Worm (Caenorhabditis elegans): ENCODE results near the gene dot-1.5.

dot-1.5 gene

DNA sequence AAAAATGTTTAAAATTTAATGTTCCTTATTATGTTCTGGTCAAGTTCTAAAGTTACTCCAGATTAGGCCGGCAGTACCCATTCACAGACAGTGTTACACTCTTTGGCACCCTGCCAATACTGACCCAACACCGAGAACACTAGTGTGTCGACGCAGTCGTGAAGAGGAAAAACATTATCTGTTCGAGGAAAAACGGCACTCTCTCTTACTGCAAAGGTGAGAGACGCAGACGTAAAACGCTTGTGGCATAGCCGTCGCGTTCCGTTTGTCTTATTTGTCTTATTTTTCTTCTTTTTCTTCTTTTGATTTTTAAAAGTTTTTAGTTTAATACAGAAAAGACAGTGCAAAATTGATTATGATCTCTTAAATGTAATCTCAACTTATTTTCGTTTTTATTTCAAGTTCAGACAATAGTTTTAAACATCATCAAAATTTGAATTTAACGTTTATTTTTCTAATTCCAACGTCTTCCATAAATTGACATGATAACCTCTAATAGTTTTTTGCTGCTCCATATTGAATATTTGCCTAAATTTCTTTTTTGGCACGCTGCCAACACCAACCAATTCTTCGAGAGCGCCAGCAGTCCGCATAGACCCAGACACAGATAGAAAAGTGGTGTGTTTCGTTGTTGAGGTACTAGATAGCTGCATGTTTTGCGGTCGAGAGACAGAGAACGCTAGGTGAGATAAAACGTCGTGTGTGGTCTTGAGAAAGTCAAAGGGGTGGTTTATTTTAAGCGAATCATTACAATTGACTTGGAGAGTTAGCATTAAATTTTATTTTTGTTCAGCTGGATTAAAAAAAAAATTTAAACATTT is 43.8 kb downstream of the dot-1.5 start:
- TF ChIP-seq C16A3.4 (tag; optimal IDR thresholded peaks at IDR 0.05) (peak; percentile 53), dpl-1 (GFP tag; optimal IDR thresholded peaks at IDR 0.05) (peak in 1 of 3 experiments; percentile 20), snu-23 (GFP tag; optimal IDR thresholded peaks at IDR 0.05) (peak; percentile 52), blmp-1 (tag; optimal IDR thresholded peaks at IDR 0.05) (peak; percentile 34), grh-1 (GFP tag; IDR thresholded peaks at IDR 0.05) (no peak), nhr-20 (tag; optimal IDR thresholded peaks at IDR 0.05) (peak; percentile 39), alr-1 (tag; optimal IDR thresholded peaks at IDR 0.05; ENCODE audit: borderline replicate concordance) (no peak), fkh-4 (tag; optimal IDR thresholded peaks at IDR 0.05; ENCODE audit: borderline replicate concordance) (no peak), irx-1 (tag; optimal IDR thresholded peaks at IDR 0.05) (peak; percentile 45), elt-2 (tag; optimal IDR thresholded peaks at IDR 0.05) (peak; percentile 21), egl-13 (tag; optimal IDR thresholded peaks at IDR 0.05) (no peak), nhr-47 (tag; optimal IDR thresholded peaks at IDR 0.05) (peak; percentile 41), ceh-82 (tag; optimal IDR thresholded peaks at IDR 0.05) (peak in 2 of 3 experiments; percentile 4 to 58), mdl-1 (tag; optimal IDR thresholded peaks at IDR 0.05) (peak in 1 of 2 experiments; percentile 7), nhr-77 (tag; optimal IDR thresholded peaks at IDR 0.05) (peak; percentile 2), xbp-1 (tag; optimal IDR thresholded peaks at IDR 0.05) (peak; percentile 22), lin-14 (GFP tag; optimal IDR thresholded peaks at IDR 0.05) (peak; percentile 86), fkh-8 (tag; optimal IDR thresholded peaks at IDR 0.05) (peak; percentile 33), F16B12.6 (tag; optimal IDR thresholded peaks at IDR 0.05) (peak; percentile 20), hlh-4 (tag; optimal IDR thresholded peaks at IDR 0.05) (no peak), ztf-11 (tag; optimal IDR thresholded peaks at IDR 0.05) (no peak), sup-37 (GFP tag; optimal IDR thresholded peaks at IDR 0.05) (no peak), skn-1 (tag; optimal IDR thresholded peaks at IDR 0.05) (peak; percentile 64), nhr-85 (tag) (peak; percentile 75), nhr-90 (tag; optimal IDR thresholded peaks at IDR 0.05; ENCODE audit: poor library complexity) (peak; percentile 42), swsn-7 (tag; optimal IDR thresholded peaks at IDR 0.05) (peak; percentile 21), lin-35 (GFP tag; optimal IDR thresholded peaks at IDR 0.05) (peak in 1 of 2 experiments; percentile 45), lsy-2 (tag; optimal IDR thresholded peaks at IDR 0.05) (peak in 1 of 2 experiments; percentile 50), efl-1 (optimal IDR thresholded peaks at IDR 0.05) (peak in 1 of 2 experiments; percentile 11), efl-1 (GFP tag; optimal IDR thresholded peaks at IDR 0.05 in 1 of 2) (peak in 1 of 2 experiments; percentile 81), rnt-1 (tag; optimal IDR thresholded peaks at IDR 0.05) (peak; percentile 83), ama-1 (optimal IDR thresholded peaks at IDR 0.05) (no peak), tlp-1 (tag; optimal IDR thresholded peaks at IDR 0.05) (no peak), nhr-71 (tag; optimal IDR thresholded peaks at IDR 0.05) (peak; percentile 45), dsc-1 (tag; optimal IDR thresholded peaks at IDR 0.05) (peak; percentile 28), snpc-4 (tag; optimal IDR thresholded peaks at IDR 0.05) (peak; percentile 7), tbx-2 (tag; optimal IDR thresholded peaks at IDR 0.05) (peak; percentile 42), ets-5 (GFP tag; IDR thresholded peaks at IDR 0.05) (no peak)

DNA sequence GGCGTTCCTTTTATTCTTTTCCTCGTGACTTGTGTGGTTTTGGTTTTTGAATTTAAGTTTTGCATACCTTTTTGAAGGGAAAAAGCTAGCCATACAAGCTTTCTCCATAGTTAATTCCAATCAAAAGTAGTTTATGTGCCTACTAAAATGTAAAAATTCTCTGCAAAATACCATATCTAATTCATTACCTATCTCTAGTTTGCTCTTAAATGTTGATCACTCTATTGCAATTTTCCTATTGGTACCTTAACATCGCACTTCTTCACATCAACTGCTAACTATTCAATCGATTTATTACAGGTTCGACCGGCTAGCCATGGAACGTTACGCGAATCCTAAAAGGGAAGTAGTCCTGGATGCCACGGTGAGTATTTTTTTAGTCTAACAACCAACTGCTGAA is 45.0 kb downstream of the dot-1.5 start, which contains the start of gene F52D2.7:
Gene F52D2.7 (plus strand): TSS at position 301 of the 400 bp plus-strand sequence.
- TF ChIP-seq vab-15 (tag; optimal IDR thresholded peaks at IDR 0.05) (no peak), hlh-17 (GFP tag; optimal IDR thresholded peaks at IDR 0.05; ENCODE audit: borderline replicate concordance) (no peak), dpl-1 (GFP tag; optimal IDR thresholded peaks at IDR 0.05) (no peak), mab-9 (GFP tag; IDR thresholded peaks at IDR 0.05) (no peak), nhr-85 (tag) (peak; percentile 40), unc-30 (tag; optimal IDR thresholded peaks at IDR 0.05) (no peak), irx-1 (tag; optimal IDR thresholded peaks at IDR 0.05) (no peak), ceh-8 (GFP tag; optimal IDR thresholded peaks at IDR 0.05) (no peak), egl-13 (tag; optimal IDR thresholded peaks at IDR 0.05) (no peak)

Measured in whole organism, L1 larva.